Fruit fly (Drosophila melanogaster) Kc167 (cell line): ENCODE results near the gene CG12691.

Experiments
- h ChIP-seq: fragments of >200 bp; optimal IDR thresholded peaks from 3 replicates; lab custom pipeline; 2018; ENCODE audit warnings: missing external identifiers
- insv ChIP-seq: fragments of >200 bp; optimal IDR thresholded peaks from 3 replicates; lab custom pipeline; 2018; ENCODE audit warnings: missing external identifiers
- ttk ChIP-seq: sonication (Bioruptor generic); optimal IDR thresholded peaks from 2 replicates; lab custom pipeline; 2017; ENCODE audit warnings: missing external identifiers

DNA sequence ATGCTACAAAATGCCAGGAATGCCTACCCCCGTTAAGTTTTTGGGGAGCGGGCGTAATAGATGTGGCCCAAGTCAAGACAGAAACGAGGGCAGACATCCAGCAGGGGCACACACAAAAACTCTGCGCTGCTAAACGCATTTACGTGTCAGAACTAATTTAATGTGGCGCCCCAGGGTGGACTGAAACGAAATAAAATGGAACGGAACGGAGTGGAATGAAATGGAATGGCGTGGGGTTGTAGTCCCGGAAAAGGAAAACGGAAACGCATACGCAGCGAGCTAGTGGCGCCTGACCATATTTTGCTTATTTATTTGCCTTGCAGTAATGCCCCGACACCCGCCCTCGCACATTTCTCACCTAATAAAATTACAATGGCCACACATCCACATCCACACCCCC is 7.6 kb downstream of the CG12691 start:
- no peak for TF ChIP-seq ttk
- TF ChIP-seq h (lab: Kevin White, UChicago) = no peak
- no peak for TF ChIP-seq insv
